Worm (Caenorhabditis elegans) whole organism, young adult: Measurements from ENCODE around the gene K10C2.12.

Source experiments
- Y67H2A.10 ChIP-seq: fragments of 200-800 bp; sonication (Bioruptor generic); conservative IDR thresholded peaks from 2 replicates; pipeline ENCODE4 v1.3.6; 2022; ENCODE audit warnings: missing genetic modification reagents, missing genetic modification characterization, missing compliant biosample characterization
- akir-1 ChIP-seq: fragments of 200-800 bp; sonication (Bioruptor generic); optimal IDR thresholded peaks from 2 replicates; lab custom pipeline; 2018; ENCODE audit warnings: mild to moderate bottlenecking, missing genetic modification characterization, moderate library complexity, missing compliant biosample characterization
- atf-7 ChIP-seq: sonication (generic microtip); optimal IDR thresholded peaks from 2 replicates; lab custom pipeline; 2017; ENCODE audit warnings: mild to moderate bottlenecking, missing genetic modification characterization, missing compliant biosample characterization
- dpl-1 ChIP-seq: fragments of 150-350 bp; optimal IDR thresholded peaks from 2 replicates; lab custom pipeline; 2014; ENCODE audit warnings: missing biosample characterization, missing genetic modification reagents, missing genetic modification characterization
- egl-18 ChIP-seq: fragments of 200-800 bp; sonication (Bioruptor generic); IDR thresholded peaks from 2 replicates; pipeline ENCODE4 v1.3.6; 2022; ENCODE audit warnings: missing genetic modification reagents, missing genetic modification characterization, missing compliant biosample characterization
- fkh-3 ChIP-seq: sonication (generic microtip); optimal IDR thresholded peaks from 2 replicates; lab custom pipeline; 2016; ENCODE audit warnings: mild to moderate bottlenecking, missing genetic modification characterization, missing compliant biosample characterization
- nfya-1 ChIP-seq: sonication (generic microtip); optimal IDR thresholded peaks from 2 replicates; lab custom pipeline; 2017; ENCODE audit warnings: antibody characterized with exemption, missing compliant biosample characterization, missing genetic modification characterization, borderline replicate concordance; ENCODE audit not compliant: insufficient read depth
- pbrm-1 ChIP-seq: fragments of 200-800 bp; sonication (Bioruptor generic); IDR thresholded peaks from 2 replicates; pipeline ENCODE4 v1.3.6; 2022; ENCODE audit warnings: missing genetic modification reagents, missing genetic modification characterization, missing compliant biosample characterization
- snpc-1.1 ChIP-seq: sonication (generic microtip); optimal IDR thresholded peaks from 2 replicates; lab custom pipeline; 2017; ENCODE audit warnings: missing genetic modification characterization, mild to moderate bottlenecking, missing compliant biosample characterization, antibody characterized with exemption, moderate library complexity, missing genotype, missing genetic modification reagents; ENCODE audit not compliant: insufficient read depth
- tbx-9 ChIP-seq: sonication (generic microtip); optimal IDR thresholded peaks from 2 replicates; lab custom pipeline; 2016; ENCODE audit warnings: borderline replicate concordance, missing genetic modification characterization, inconsistent platforms, missing compliant biosample characterization
- unc-130 ChIP-seq: sonication (generic microtip); optimal IDR thresholded peaks from 2 replicates; lab custom pipeline; 2016; ENCODE audit warnings: missing genetic modification reagents, missing genetic modification characterization, missing compliant biosample characterization
- ztf-6 ChIP-seq: fragments of 200-800 bp; sonication (Bioruptor generic); IDR thresholded peaks from 2 replicates; pipeline ENCODE4 v1.3.6; 2022; ENCODE audit warnings: missing genetic modification reagents, missing genetic modification characterization, missing compliant biosample characterization

ce11 chrX:6373348-6373747 lies 47.2 kb downstream of the K10C2.12 start, which contains the start of gene C03B1.17:
- TF ChIP-seq pbrm-1 (GFP tag; lab: Robert Waterston, UW) = no peak
- TF ChIP-seq atf-7 = no peak
- no peak for TF ChIP-seq akir-1 (GFP tag; lab: Kevin White, UChicago)
- no peak for TF ChIP-seq ztf-6 (GFP tag; lab: Robert Waterston, UW)
- TF ChIP-seq dpl-1 (GFP tag; lab: Kevin White, UChicago) = no peak
- no peak for TF ChIP-seq Y67H2A.10 (GFP tag; lab: Robert Waterston, UW)
- no peak for TF ChIP-seq fkh-3
- TF ChIP-seq egl-18 (GFP tag; lab: Robert Waterston, UW) = no peak
- TF ChIP-seq tbx-9 = no peak
- no peak for TF ChIP-seq unc-130 (GFP tag; lab: Kevin White, UChicago)
- no peak for TF ChIP-seq snpc-1.1 (tag; lab: Kevin White, UChicago)
- TF ChIP-seq nfya-1 (tag; lab: Kevin White, UChicago) = no peak
